Worm (Caenorhabditis elegans): ENCODE results near the gene C38D9.2.
"Not testable (repeated sequence)": the region's sequence is repeated elsewhere in the genome, so short reads cannot be mapped to it uniquely, and the experiment has no call there.

C38D9.2 gene

ce11 chrV:17580017-17580416 lies 13.1 kb downstream of the C38D9.2 start:
- TF ChIP-seq cnd-1 (tag; optimal IDR thresholded peaks at IDR 0.05) = no peak
- no peak for TF ChIP-seq sptf-1 (tag; optimal IDR thresholded peaks at IDR 0.05)
- TF ChIP-seq ceh-83 (GFP tag; optimal IDR thresholded peaks at IDR 0.05) = no peak
- no peak for TF ChIP-seq tbx-8 (GFP tag; optimal IDR thresholded peaks at IDR 0.05)
- no peak for TF ChIP-seq elt-1 (tag; optimal IDR thresholded peaks at IDR 0.05; ENCODE audit: borderline replicate concordance, insufficient read depth)
- TF ChIP-seq ces-1 (GFP tag; optimal IDR thresholded peaks at IDR 0.05) = no peak
- no peak for TF ChIP-seq unc-120 (tag; optimal IDR thresholded peaks at IDR 0.05; ENCODE audit: poor library complexity, severe bottlenecking)
- TF ChIP-seq nhr-237 (tag; optimal IDR thresholded peaks at IDR 0.05) = no peak
- TF ChIP-seq ztf-11 (tag; optimal IDR thresholded peaks at IDR 0.05) = no peak
- TF ChIP-seq pha-4 (tag; optimal IDR thresholded peaks at IDR 0.05) = no peak
- no peak for TF ChIP-seq unc-39 (tag; optimal IDR thresholded peaks at IDR 0.05)
- TF ChIP-seq sem-2 (GFP tag; optimal IDR thresholded peaks at IDR 0.05) = no peak

ce11 chrV:17584352-17584843 lies 17.4 kb downstream of the C38D9.2 start, which contains the start of gene fbxa-133:
fbxa-133 (plus strand) TSS chrV:17584793.
- TF ChIP-seq sptf-1, cnd-1, snpc-4 (tag; optimal IDR thresholded peaks at IDR 0.05): not testable (repeated sequence)

- TF ChIP-seq ces-1 (GFP tag; optimal IDR thresholded peaks at IDR 0.05) (no peak), M03D4.4 (tag; optimal IDR thresholded peaks at IDR 0.05) (no peak), nhr-237 (tag; optimal IDR thresholded peaks at IDR 0.05) (no peak), lin-32 (GFP tag; optimal IDR thresholded peaks at IDR 0.05) (no peak), pha-4 (tag; optimal IDR thresholded peaks at IDR 0.05) (no peak), flh-1 (GFP tag; optimal IDR thresholded peaks at IDR 0.05) (no peak), lin-13 (tag; optimal IDR thresholded peaks at IDR 0.05) (no peak), zip-8 (tag; optimal IDR thresholded peaks at IDR 0.05) (no peak), nhr-2 (tag; optimal IDR thresholded peaks at IDR 0.05) (no peak), mep-1 (tag; optimal IDR thresholded peaks at IDR 0.05) (no peak), ham-2 (GFP tag; optimal IDR thresholded peaks at IDR 0.05) (no peak), tbx-8 (GFP tag; optimal IDR thresholded peaks at IDR 0.05) (no peak), sptf-1 (tag; optimal IDR thresholded peaks at IDR 0.05) (no peak), snpc-4 (tag; optimal IDR thresholded peaks at IDR 0.05) (no peak), sem-2 (GFP tag; optimal IDR thresholded peaks at IDR 0.05) (no peak)
These were observed 28.7 kb downstream of the C38D9.2 start for ce11 chrV:17595691-17596090.

ce11 chrV:17598810-17599209 lies 31.9 kb downstream of the C38D9.2 start, which contains the start of gene Y6G8.2:
Y6G8.2 (minus strand) TSS chrV:17598956.
- TF ChIP-seq nhr-76 (tag; optimal IDR thresholded peaks at IDR 0.05) (no peak), mab-5 (tag; optimal IDR thresholded peaks at IDR 0.05) (no peak), nhr-237 (tag; optimal IDR thresholded peaks at IDR 0.05) (no peak), ceh-43 (GFP tag; optimal IDR thresholded peaks at IDR 0.05) (no peak), lsy-2 (tag; optimal IDR thresholded peaks at IDR 0.05) (no peak), snpc-4 (tag; optimal IDR thresholded peaks at IDR 0.05) (no peak), zip-8 (tag; optimal IDR thresholded peaks at IDR 0.05) (no peak), mep-1 (tag; optimal IDR thresholded peaks at IDR 0.05) (no peak), unc-39 (tag; optimal IDR thresholded peaks at IDR 0.05) (no peak), lin-32 (GFP tag; optimal IDR thresholded peaks at IDR 0.05) (no peak), cnd-1 (tag; optimal IDR thresholded peaks at IDR 0.05) (no peak), nhr-12 (tag; optimal IDR thresholded peaks at IDR 0.05) (no peak), nhr-28 (tag; optimal IDR thresholded peaks at IDR 0.05) (no peak), blmp-1 (tag; optimal IDR thresholded peaks at IDR 0.05) (no peak), ceh-83 (GFP tag; optimal IDR thresholded peaks at IDR 0.05) (no peak), hlh-1 (tag; optimal IDR thresholded peaks at IDR 0.05) (no peak), sptf-1 (tag; optimal IDR thresholded peaks at IDR 0.05) (no peak)

- TF ChIP-seq ceh-39 (tag; optimal IDR thresholded peaks at IDR 0.05) (no peak), nhr-28 (tag; optimal IDR thresholded peaks at IDR 0.05) (no peak), elt-3 (tag; optimal IDR thresholded peaks at IDR 0.05) (no peak), zip-8 (tag; optimal IDR thresholded peaks at IDR 0.05) (no peak), sem-2 (GFP tag; optimal IDR thresholded peaks at IDR 0.05) (no peak), ces-1 (GFP tag; optimal IDR thresholded peaks at IDR 0.05) (no peak), sptf-1 (tag; optimal IDR thresholded peaks at IDR 0.05) (no peak), nhr-12 (tag; optimal IDR thresholded peaks at IDR 0.05) (no peak), blmp-1 (tag; optimal IDR thresholded peaks at IDR 0.05) (no peak), elt-1 (tag; optimal IDR thresholded peaks at IDR 0.05; ENCODE audit: borderline replicate concordance, insufficient read depth) (no peak), flh-1 (GFP tag; optimal IDR thresholded peaks at IDR 0.05) (no peak), M03D4.4 (tag; optimal IDR thresholded peaks at IDR 0.05) (no peak), nhr-76 (tag; optimal IDR thresholded peaks at IDR 0.05) (no peak), mls-2 (tag; optimal IDR thresholded peaks at IDR 0.05) (no peak), ceh-83 (GFP tag; optimal IDR thresholded peaks at IDR 0.05) (no peak), hlh-1 (tag; optimal IDR thresholded peaks at IDR 0.05) (no peak), unc-62 (GFP tag; optimal IDR thresholded peaks at IDR 0.05) (no peak)
These were observed 34.6 kb downstream of the C38D9.2 start, which contains the start of gene ztf-25 for ce11 chrV:17601520-17601919. ztf-25 (plus strand) TSS chrV:17601820.
